Worm (Caenorhabditis elegans): ENCODE results near the gene R11G11.16.

DNA sequence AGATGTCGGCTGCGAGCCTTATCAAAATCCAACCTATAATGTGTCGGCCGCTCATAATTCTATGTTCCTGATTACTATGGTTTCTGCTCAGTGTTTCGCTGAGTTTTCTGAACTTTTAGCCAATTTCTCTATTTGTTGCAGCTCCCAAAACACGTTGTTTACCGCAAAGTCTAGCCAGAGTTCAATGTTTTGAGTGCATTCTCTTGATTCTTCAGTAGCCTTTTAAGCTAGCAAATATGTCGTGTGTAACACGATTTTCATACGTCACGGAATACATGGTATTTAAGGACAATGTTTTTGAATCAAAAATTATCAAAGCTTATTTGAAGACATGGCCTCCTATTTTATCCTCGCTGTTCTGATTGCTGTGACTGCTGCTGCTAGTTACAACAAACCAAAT is 19.7 kb downstream of the R11G11.16 start, which contains the start of gene srlf-19:
- TF ChIP-seq fax-1 (tag; optimal IDR thresholded peaks at IDR 0.05) = no peak
- TF ChIP-seq pha-4 (tag; optimal IDR thresholded peaks at IDR 0.05) = no peak
- no peak for TF ChIP-seq nfya-1 (tag; optimal IDR thresholded peaks at IDR 0.05)

All from whole organism, late embryonic.